Worm (Caenorhabditis elegans) whole organism, L3 larva: ENCODE measurements around the gene F11G11.15.

Source experiments
- ceh-28 ChIP-seq: fragments of 150-350 bp; optimal IDR thresholded peaks from 2 replicates; lab custom pipeline; 2014; ENCODE audit warnings: missing biosample characterization, missing genetic modification reagents, missing genetic modification characterization
- fkh-10 ChIP-seq: sonication (generic microtip); optimal IDR thresholded peaks from 2 replicates; lab custom pipeline; 2017; ENCODE audit warnings: missing biosample characterization, missing genetic modification reagents, missing genetic modification characterization
- fos-1 ChIP-seq: fragments of 150-350 bp; optimal IDR thresholded peaks from 2 replicates; lab custom pipeline; 2014; ENCODE audit warnings: missing biosample characterization, missing genetic modification characterization
- lin-39 ChIP-seq: fragments of 150-350 bp; optimal IDR thresholded peaks from 2 replicates; lab custom pipeline; 2018; ENCODE audit warnings: missing biosample characterization, missing genetic modification reagents, missing genetic modification characterization
- skn-1 ChIP-seq: fragments of 150-350 bp; optimal IDR thresholded peaks from 2 replicates; lab custom pipeline; 2014; ENCODE audit warnings: missing biosample characterization, missing genetic modification characterization
- snpc-4 ChIP-seq: fragments of 150-350 bp; optimal IDR thresholded peaks from 2 replicates; lab custom pipeline; 2014; ENCODE audit warnings: missing biosample characterization, missing genetic modification characterization
- unc-62 ChIP-seq: fragments of 150-350 bp; sonication (generic microtip); optimal IDR thresholded peaks from 4 replicates; lab custom pipeline; 2014; ENCODE audit warnings: missing biosample characterization, missing genetic modification reagents, missing genetic modification characterization
- ztf-4 ChIP-seq: fragments of 150-350 bp; optimal IDR thresholded peaks from 2 replicates; lab custom pipeline; 2014; ENCODE audit warnings: missing biosample characterization, missing genetic modification characterization

ce11 chrII:4870691-4871090 lies 4.0 kb upstream of the F11G11.15 start, which contains the start of gene col-20:
- TF ChIP-seq unc-62 (GFP tag; lab: Kevin White, UChicago) (no peak), ztf-4 (no peak), lin-39 (tag; lab: Kevin White, UChicago) (no peak), skn-1 (tag; lab: Kevin White, UChicago) (no peak), snpc-4 (tag; lab: Kevin White, UChicago) (no peak), fkh-10 (GFP tag; lab: Kevin White, UChicago) (no peak), fos-1 (tag; lab: Kevin White, UChicago) (no peak), ceh-28 (no peak)
